Worm (Caenorhabditis elegans) whole organism, L2 larva: ENCODE data around the gene srh-68.

Experiments
- lsy-2 ChIP-seq, 2 experiments: fragments of 150-350 bp in 1 of 2; sonication (generic microtip) in 1 of 2; optimal IDR thresholded peaks; 2 replicates each; lab custom pipeline; 2014 to 2017; ENCODE audit warnings: missing biosample characterization in 2 of 2, missing genetic modification characterization in 2 of 2
- mdl-1 ChIP-seq, 2 experiments: fragments of 150-350 bp in 1 of 2; sonication (generic microtip) in 1 of 2; optimal IDR thresholded peaks; 2 replicates each; lab custom pipeline; 2017; ENCODE audit warnings: missing biosample characterization in 2 of 2, missing genetic modification characterization in 2 of 2
- nhr-237 ChIP-seq: fragments of 150-350 bp; optimal IDR thresholded peaks from 2 replicates; lab custom pipeline; 2014; ENCODE audit warnings: missing biosample characterization, missing genetic modification characterization
- nhr-25 ChIP-seq: fragments of 150-350 bp; sonication (generic microtip); optimal IDR thresholded peaks from 3 replicates; lab custom pipeline; 2014; ENCODE audit warnings: missing biosample characterization, missing genetic modification characterization

- no peak for TF ChIP-seq lsy-2 (tag; optimal IDR thresholded peaks at IDR 0.05; lab: Kevin White, UChicago)
- no peak for TF ChIP-seq nhr-237 (tag; lab: Kevin White, UChicago)
- no peak for TF ChIP-seq mdl-1 (tag; optimal IDR thresholded peaks at IDR 0.05; lab: Kevin White, UChicago)
- no peak for TF ChIP-seq nhr-25 (tag; lab: Kevin White, UChicago)
Observed at ce11 chrII:12546413-12546812, 39.3 kb downstream of the srh-68 start, which contains the start of the genes F49C5.5 and F49C5.10.
